Fruit fly (Drosophila melanogaster) whole organism, embryonic: ENCODE measurements around the gene Acp62F.

Experiments used
- Atf-2 ChIP-seq: fragments of 200-800 bp; sonication (Bioruptor generic); optimal IDR thresholded peaks from 2 replicates; lab custom pipeline; 2016; ENCODE audit warnings: missing biosample characterization, missing genetic modification characterization
- B-H1 ChIP-seq: fragments of 200-800 bp; sonication (Bioruptor generic); IDR thresholded peaks from 3 replicates; pipeline ENCODE4 v1.3.6; 2022; ENCODE audit warnings: missing biosample characterization, missing genetic modification characterization
- Blimp-1 ChIP-seq: fragments of 200-800 bp; sonication (Bioruptor generic); optimal IDR thresholded peaks from 3 replicates; lab custom pipeline; 2018; ENCODE audit warnings: missing biosample characterization, missing genetic modification characterization, mild to moderate bottlenecking, moderate library complexity, missing genetic modification reagents
- CG10147 ChIP-seq: fragments of 200-800 bp; sonication (Bioruptor generic); optimal IDR thresholded peaks from 2 replicates; lab custom pipeline; 2019; ENCODE audit warnings: missing biosample characterization, mild to moderate bottlenecking, missing genetic modification characterization, moderate library complexity
- CG10366 ChIP-seq: fragments of 200-800 bp; sonication (Bioruptor generic); IDR thresholded peaks from 2 replicates; pipeline ENCODE4 v1.3.6; 2022; ENCODE audit warnings: missing biosample characterization, missing genetic modification characterization
- CG12299 ChIP-seq: fragments of 200-800 bp; sonication (Bioruptor generic); optimal IDR thresholded peaks from 2 replicates; lab custom pipeline; 2018; ENCODE audit warnings: missing biosample characterization, mild to moderate bottlenecking, missing genetic modification characterization
- CG14050 ChIP-seq: fragments of 200-800 bp; sonication (Bioruptor generic); IDR thresholded peaks from 3 replicates; pipeline ENCODE4 v1.3.6; 2022; ENCODE audit warnings: missing biosample characterization, missing genetic modification characterization
- CG14441 ChIP-seq: fragments of 200-800 bp; sonication (Bioruptor generic); IDR thresholded peaks from 2 replicates; pipeline ENCODE4 v1.3.6; 2022; ENCODE audit warnings: missing biosample characterization, missing genetic modification characterization
- CG14710 ChIP-seq: fragments of 200-800 bp; sonication (Bioruptor generic); optimal IDR thresholded peaks from 3 replicates; lab custom pipeline; 2019; ENCODE audit warnings: missing biosample characterization, mild to moderate bottlenecking, missing genetic modification characterization, moderate library complexity
- CG14860 ChIP-seq: fragments of 200-800 bp; sonication (Bioruptor generic); IDR thresholded peaks from 3 replicates; pipeline ENCODE4 v1.3.6; 2022; ENCODE audit warnings: missing biosample characterization, missing genetic modification characterization; ENCODE audit not compliant: partially characterized antibody
- CG17359 ChIP-seq: fragments of 200-800 bp; sonication (Bioruptor generic); optimal IDR thresholded peaks from 3 replicates; lab custom pipeline; 2018; ENCODE audit warnings: missing biosample characterization, mild to moderate bottlenecking, missing genetic modification characterization, moderate library complexity
- CG1832 ChIP-seq: fragments of 200-800 bp; sonication (Bioruptor generic); optimal IDR thresholded peaks from 2 replicates; lab custom pipeline; 2017; ENCODE audit warnings: missing biosample characterization, mild to moderate bottlenecking, missing genetic modification characterization, inconsistent platforms
- CG18764 ChIP-seq: fragments of 200-800 bp; sonication (Bioruptor generic); optimal IDR thresholded peaks from 3 replicates; lab custom pipeline; 2016; ENCODE audit warnings: missing biosample characterization, missing genetic modification characterization
- CG2889 ChIP-seq: fragments of 200-800 bp; sonication (Bioruptor generic); IDR thresholded peaks from 3 replicates; pipeline ENCODE4 v1.3.6; 2022; ENCODE audit warnings: missing biosample characterization, missing genetic modification characterization
- CG30431 ChIP-seq: fragments of 200-800 bp; sonication (Bioruptor generic); optimal IDR thresholded peaks from 2 replicates; lab custom pipeline; 2017; ENCODE audit warnings: missing biosample characterization, missing genetic modification characterization
- CG3163 ChIP-seq: fragments of 200-800 bp; sonication (Bioruptor generic); optimal IDR thresholded peaks from 3 replicates; lab custom pipeline; 2016; ENCODE audit warnings: missing biosample characterization, missing genetic modification characterization
- CG4617 ChIP-seq: fragments of 200-800 bp; sonication (Bioruptor generic); optimal IDR thresholded peaks from 3 replicates; lab custom pipeline; 2016; ENCODE audit warnings: missing biosample characterization, missing genetic modification characterization, borderline replicate concordance
- CG5245 ChIP-seq: fragments of 200-800 bp; sonication (Bioruptor generic); optimal IDR thresholded peaks from 3 replicates; lab custom pipeline; 2016; ENCODE audit warnings: missing biosample characterization, missing genetic modification characterization
- CG8765 ChIP-seq: fragments of 200-800 bp; sonication (Bioruptor generic); IDR thresholded peaks from 2 replicates; pipeline ENCODE4 v1.3.6; 2022; ENCODE audit warnings: missing biosample characterization, missing genetic modification characterization
- CG8924 ChIP-seq: fragments of 200-800 bp; optimal IDR thresholded peaks from 3 replicates; lab custom pipeline; 2019; ENCODE audit warnings: missing biosample characterization, mild to moderate bottlenecking, missing genetic modification characterization, moderate library complexity
- CkIIα-i1 ChIP-seq: fragments of 200-800 bp; sonication (Bioruptor generic); IDR thresholded peaks from 2 replicates; pipeline ENCODE4 v1.3.6; 2022; ENCODE audit warnings: missing biosample characterization, missing genetic modification characterization
- Dfd ChIP-seq, 2 experiments: fragments of >200 bp; optimal IDR thresholded peaks; 2 replicates each; lab custom pipeline; 2017; ENCODE audit warnings: missing biosample characterization in 2 of 2, missing genetic modification characterization in 2 of 2
- Eip74EF ChIP-seq, 2 experiments: fragments of 200-800 bp in 1 of 2; fragments of >200 bp in 1 of 2; sonication (Bioruptor generic) in 1 of 2; optimal IDR thresholded peaks; 2 replicates each; lab custom pipeline; 2017 to 2019; ENCODE audit warnings: missing biosample characterization in 2 of 2, missing genetic modification characterization in 2 of 2, mild to moderate bottlenecking in 1 of 2, moderate library complexity in 1 of 2
- Elba2 ChIP-seq: fragments of 200-800 bp; sonication (Bioruptor generic); optimal IDR thresholded peaks from 3 replicates; lab custom pipeline; 2016; ENCODE audit warnings: missing biosample characterization, missing genetic modification characterization
- Gsc ChIP-seq: fragments of 200-800 bp; sonication (Bioruptor generic); IDR thresholded peaks from 2 replicates; pipeline ENCODE4 v1.3.6; 2022; ENCODE audit warnings: missing biosample characterization, missing genetic modification characterization
- MTF-1 ChIP-seq: fragments of 200-800 bp; sonication (Bioruptor generic); optimal IDR thresholded peaks from 2 replicates; lab custom pipeline; 2018; ENCODE audit warnings: missing biosample characterization, mild to moderate bottlenecking, missing genetic modification characterization, borderline replicate concordance
- NC2α ChIP-seq: fragments of 200-800 bp; sonication (Bioruptor generic); optimal IDR thresholded peaks from 2 replicates; lab custom pipeline; 2016; ENCODE audit warnings: missing biosample characterization, missing genetic modification characterization
- Optix ChIP-seq: fragments of 200-800 bp; sonication (Bioruptor generic); IDR thresholded peaks from 3 replicates; pipeline ENCODE4 v1.3.6; 2022; ENCODE audit warnings: missing biosample characterization, missing genetic modification characterization
- Poxn ChIP-seq: fragments of 200-800 bp; sonication (Bioruptor generic); IDR thresholded peaks from 2 replicates; pipeline ENCODE4 v1.3.6; 2022; ENCODE audit warnings: missing biosample characterization, missing genetic modification characterization
- TFAM ChIP-seq: fragments of 200-800 bp; sonication (Bioruptor generic); optimal IDR thresholded peaks from 2 replicates; lab custom pipeline; 2017; ENCODE audit warnings: missing biosample characterization, missing genetic modification characterization, inconsistent platforms
- bowl ChIP-seq: fragments of 200-800 bp; sonication (Bioruptor generic); IDR thresholded peaks from 2 replicates; pipeline ENCODE4 v1.3.6; 2022; ENCODE audit warnings: missing biosample characterization, missing genetic modification characterization
- chif ChIP-seq, 2 experiments: fragments of 200-800 bp; sonication (Bioruptor generic); optimal IDR thresholded peaks; 3 replicates each; lab custom pipeline; 2016; ENCODE audit warnings: missing biosample characterization in 2 of 2, missing genetic modification characterization in 2 of 2
- chm ChIP-seq: fragments of 200-800 bp; sonication (Bioruptor generic); IDR thresholded peaks from 2 replicates; pipeline ENCODE4 v1.3.6; 2022; ENCODE audit warnings: missing biosample characterization, missing genetic modification characterization
- da ChIP-seq: fragments of 200-800 bp; sonication (Bioruptor generic); optimal IDR thresholded peaks from 2 replicates; lab custom pipeline; 2016; ENCODE audit warnings: missing biosample characterization, missing genetic modification characterization
- hb ChIP-seq: fragments of 200-800 bp; sonication (Bioruptor generic); IDR thresholded peaks from 3 replicates; pipeline ENCODE4 v1.3.6; 2022; ENCODE audit warnings: missing biosample characterization, missing genetic modification characterization; ENCODE audit not compliant: partially characterized antibody
- inv ChIP-seq: fragments of 200-800 bp; sonication (Bioruptor generic); IDR thresholded peaks from 2 replicates; pipeline ENCODE4 v1.3.6; 2022; ENCODE audit warnings: missing biosample characterization, missing genetic modification characterization; ENCODE audit not compliant: partially characterized antibody
- kni ChIP-seq: fragments of 200-800 bp; sonication (Bioruptor generic); optimal IDR thresholded peaks from 3 replicates; lab custom pipeline; 2017; ENCODE audit warnings: mild to moderate bottlenecking, missing biosample characterization, missing genetic modification reagents, missing genetic modification characterization
- mirr ChIP-seq: fragments of 200-800 bp; sonication (Bioruptor generic); optimal IDR thresholded peaks from 3 replicates; lab custom pipeline; 2018; ENCODE audit warnings: missing biosample characterization, mild to moderate bottlenecking, missing genetic modification characterization
- nom ChIP-seq: fragments of 200-800 bp; sonication (Bioruptor generic); optimal IDR thresholded peaks from 2 replicates; lab custom pipeline; 2017; ENCODE audit warnings: missing biosample characterization, missing genetic modification characterization, mild to moderate bottlenecking, moderate library complexity, missing genetic modification reagents
- pho ChIP-seq: fragments of 200-800 bp; sonication (Bioruptor generic); optimal IDR thresholded peaks from 2 replicates; lab custom pipeline; 2016; ENCODE audit warnings: missing biosample characterization, missing genetic modification characterization
- pum ChIP-seq: fragments of 200-800 bp; sonication (Bioruptor generic); optimal IDR thresholded peaks from 2 replicates; lab custom pipeline; 2016; ENCODE audit warnings: missing biosample characterization, missing genetic modification characterization
- salm ChIP-seq: fragments of 200-800 bp; sonication (Bioruptor generic); optimal IDR thresholded peaks from 2 replicates; lab custom pipeline; 2018; ENCODE audit warnings: missing biosample characterization, mild to moderate bottlenecking, missing genetic modification characterization
- shn ChIP-seq: fragments of 200-800 bp; sonication (Bioruptor generic); optimal IDR thresholded peaks from 3 replicates; lab custom pipeline; 2016; ENCODE audit warnings: missing biosample characterization, missing genetic modification characterization
- slp2 ChIP-seq: fragments of 200-800 bp; sonication (Bioruptor generic); optimal IDR thresholded peaks from 2 replicates; lab custom pipeline; 2016; ENCODE audit warnings: missing biosample characterization, missing genetic modification characterization
- stwl ChIP-seq: fragments of 200-800 bp; sonication (Bioruptor generic); optimal IDR thresholded peaks from 3 replicates; lab custom pipeline; 2018; ENCODE audit warnings: missing biosample characterization, mild to moderate bottlenecking, missing genetic modification characterization, moderate library complexity
- tio ChIP-seq: fragments of 200-800 bp; sonication (Bioruptor generic); optimal IDR thresholded peaks from 2 replicates; lab custom pipeline; 2017; ENCODE audit warnings: missing biosample characterization, missing genetic modification characterization, inconsistent platforms
- wek ChIP-seq: fragments of 200-800 bp; sonication (Bioruptor generic); optimal IDR thresholded peaks from 3 replicates; lab custom pipeline; 2018; ENCODE audit warnings: missing biosample characterization, mild to moderate bottlenecking, missing genetic modification characterization, moderate library complexity
- wor ChIP-seq: fragments of 200-800 bp; sonication (Bioruptor generic); IDR thresholded peaks from 2 replicates; pipeline ENCODE4 v1.3.6; 2022; ENCODE audit warnings: missing biosample characterization, missing genetic modification characterization

Gene Acp62F

dm6 chr3L:2766269-2767088, 26.9 kb downstream of the Acp62F start, which contains the start of the genes Mrtf and Non2 (continued):
- TF ChIP-seq CG8765 (GFP tag; lab: Robert Waterston, UW) (no peak), CG14050 (no peak; the same call in 2 of the 3 replicates), Dfd (GFP tag; optimal IDR thresholded peaks at IDR 0.05; lab: Kevin White, UChicago) (no peak), CG14860 (GFP tag; lab: Robert Waterston, UW) (peak; percentile 73), pho (GFP tag; lab: Kevin White, UChicago) (peak; percentile 75), CG4617 (GFP tag; lab: Kevin White, UChicago) (peak; percentile 48), TFAM (GFP tag; lab: Kevin White, UChicago) (no peak), NC2α (GFP tag; lab: Kevin White, UChicago) (no peak), CG14441 (0 out of 2 replicates have a peak, but pooled peaks have one; percentile 16), Poxn (GFP tag; lab: Robert Waterston, UW) (no peak), CG5245 (peak; percentile 7), chif (GFP tag; optimal IDR thresholded peaks at IDR 0.05; lab: Kevin White, UChicago) (peak; percentile 27 to 53), Eip74EF (GFP tag; optimal IDR thresholded peaks at IDR 0.05; lab: Kevin White, UChicago) (peak in 1 of 2 experiments; percentile 6), Atf-2 (peak; percentile 52), pum (GFP tag; lab: Kevin White, UChicago) (peak; percentile 60), CG12299 (tag; lab: Kevin White, UChicago) (no peak), CG1832 (no peak), Optix (GFP tag; lab: Robert Waterston, UW) (peak; percentile 23; the same call in 1 of the 3 replicates), kni (GFP tag; lab: Kevin White, UChicago) (peak; percentile 21), B-H1 (GFP tag; lab: Robert Waterston, UW) (0 out of 3 replicates have a peak, but pooled peaks have one; percentile 31), shn (GFP tag; lab: Kevin White, UChicago) (peak; percentile 65), CG18764 (GFP tag; lab: Kevin White, UChicago) (peak; percentile 47), CG10147 (GFP tag; lab: Kevin White, UChicago) (peak; percentile 70), mirr (GFP tag; lab: Kevin White, UChicago) (no peak), chm (GFP tag; lab: Robert Waterston, UW) (peak; percentile 35; the same call in 1 of the 2 replicates), stwl (tag; lab: Kevin White, UChicago) (peak; percentile 69), CG2889 (no peak), wor (GFP tag; lab: Robert Waterston, UW) (no peak), CG17359 (peak; percentile 59), slp2 (GFP tag; lab: Kevin White, UChicago) (peak; percentile 38), CG3163 (GFP tag; lab: Kevin White, UChicago) (peak; percentile 5), bowl (GFP tag; lab: Robert Waterston, UW) (no peak), Blimp-1 (GFP tag; lab: Kevin White, UChicago) (peak; percentile 11), Elba2 (GFP tag; lab: Kevin White, UChicago) (no peak), nom (GFP tag; lab: Kevin White, UChicago) (no peak), CkIIα-i1 (GFP tag; lab: Robert Waterston, UW) (no peak), inv (GFP tag; lab: Robert Waterston, UW) (peak; percentile 77), CG8924 (peak; percentile 72), MTF-1 (GFP tag; lab: Kevin White, UChicago) (no peak), Gsc (GFP tag; lab: Robert Waterston, UW) (no peak), salm (tag; lab: Kevin White, UChicago) (no peak), CG30431 (no peak), wek (GFP tag; lab: Kevin White, UChicago) (no peak), hb (GFP tag; lab: Robert Waterston, UW) (peak; percentile 79; the same call in 2 of the 3 replicates), da (GFP tag; lab: Kevin White, UChicago) (peak; percentile 32), CG14710 (tag; lab: Kevin White, UChicago) (peak; percentile 75), tio (GFP tag; lab: Kevin White, UChicago) (no peak), CG10366 (GFP tag; lab: Robert Waterston, UW) (peak; percentile 47)
